Fruit fly (Drosophila melanogaster): ENCODE measurements around the gene chinmo.
A peak's percentile ranks its signal among the peaks of the same experiment; 100 is the strongest.

chinmo gene

dm6 chr2L:1632730-1633172, 18.3 kb upstream of the chinmo start (continued):
- TF ChIP-seq ab (GFP tag; optimal IDR thresholded peaks at IDR 0.05) (peak; percentile 89), CG30431 (GFP tag; optimal IDR thresholded peaks at IDR 0.05) (peak; percentile 82), CG4617 (GFP tag; optimal IDR thresholded peaks at IDR 0.05; ENCODE audit: borderline replicate concordance) (peak; percentile 93), chinmo (GFP tag; IDR thresholded peaks at IDR 0.05; ENCODE audit: partially characterized antibody) (peak; percentile 100), Hey (tag; optimal IDR thresholded peaks at IDR 0.05) (peak; percentile 81), CG12071 (GFP tag; optimal IDR thresholded peaks at IDR 0.05) (peak; percentile 90), hth (optimal IDR thresholded peaks at IDR 0.05) (no peak), Myb (GFP tag; optimal IDR thresholded peaks at IDR 0.05) (peak; percentile 90), pho (GFP tag; optimal IDR thresholded peaks at IDR 0.05) (peak; percentile 94), Dp (GFP tag; optimal IDR thresholded peaks at IDR 0.05) (peak; percentile 10), CG6272 (GFP tag; IDR thresholded peaks at IDR 0.05) (peak; percentile 90), Rfx (GFP tag; IDR thresholded peaks at IDR 0.05) (peak; percentile 99), peb (GFP tag; IDR thresholded peaks at IDR 0.05) (peak; percentile 88), dmrt11E (tag; optimal IDR thresholded peaks at IDR 0.05) (no peak), CG13123 (GFP tag; optimal IDR thresholded peaks at IDR 0.05) (peak; percentile 82), Ravus (GFP tag; IDR thresholded peaks at IDR 0.05) (peak; percentile 97), CG16813 (GFP tag; IDR thresholded peaks at IDR 0.05; ENCODE audit: partially characterized antibody) (no peak), CG7839 (tag; optimal IDR thresholded peaks at IDR 0.05) (peak; percentile 98), Eip74EF (GFP tag; optimal IDR thresholded peaks at IDR 0.05) (peak in 1 of 2 experiments; percentile 85), ind (GFP tag; optimal IDR thresholded peaks at IDR 0.05) (peak; percentile 94), Doc2 (GFP tag; IDR thresholded peaks at IDR 0.05) (peak; percentile 97), slp2 (GFP tag; optimal IDR thresholded peaks at IDR 0.05) (peak; percentile 89), CG13424 (tag; optimal IDR thresholded peaks at IDR 0.05) (peak; percentile 97), row (GFP tag; IDR thresholded peaks at IDR 0.05) (peak; percentile 99), ERR (GFP tag; optimal IDR thresholded peaks at IDR 0.05) (peak; percentile 97), wor (GFP tag; IDR thresholded peaks at IDR 0.05) (peak; percentile 86), Usf (GFP tag; optimal IDR thresholded peaks at IDR 0.05) (peak; percentile 86), CG33213 (GFP tag; optimal IDR thresholded peaks at IDR 0.05) (peak; percentile 95), CG4360 (GFP tag; IDR thresholded peaks at IDR 0.05) (peak; percentile 66), ato (GFP tag; IDR thresholded peaks at IDR 0.05; ENCODE audit: partially characterized antibody) (no peak), CG12659 (GFP tag; optimal IDR thresholded peaks at IDR 0.05) (peak; percentile 98), lov (optimal IDR thresholded peaks at IDR 0.05) (no peak), lov (GFP tag; IDR thresholded peaks at IDR 0.05) (peak; percentile 89; the same call in 2 of the 3 replicates), CG10565 (GFP tag; optimal IDR thresholded peaks at IDR 0.05) (peak; percentile 67), H2.0 (GFP tag; IDR thresholded peaks at IDR 0.05) (peak; percentile 98), corto (GFP tag; optimal IDR thresholded peaks at IDR 0.05) (no peak), CG32772 (GFP tag; IDR thresholded peaks at IDR 0.05) (peak; percentile 96), CG32532 (GFP tag; IDR thresholded peaks at IDR 0.05) (peak; percentile 98), CG9797 (GFP tag; optimal IDR thresholded peaks at IDR 0.05) (no peak), Gug (GFP tag; IDR thresholded peaks at IDR 0.05) (peak; percentile 96), CG15269 (tag; optimal IDR thresholded peaks at IDR 0.05) (peak; percentile 98), CG17568 (GFP tag; optimal IDR thresholded peaks at IDR 0.05) (peak; percentile 91), CG8281 (tag; optimal IDR thresholded peaks at IDR 0.05) (peak; percentile 71), Opbp (GFP tag; IDR thresholded peaks at IDR 0.05; ENCODE audit: partially characterized antibody) (no peak), chm (GFP tag; IDR thresholded peaks at IDR 0.05) (peak; percentile 96; the same call in 1 of the 2 replicates), Mad (GFP tag; optimal IDR thresholded peaks at IDR 0.05) (peak; percentile 91), ranshi (GFP tag; IDR thresholded peaks at IDR 0.05) (peak; percentile 98), PHDP (tag; optimal IDR thresholded peaks at IDR 0.05) (peak; percentile 90), sc (optimal IDR thresholded peaks at IDR 0.05) (no peak), sc (GFP tag; optimal IDR thresholded peaks at IDR 0.05) (no peak), CG13287 (GFP tag; IDR thresholded peaks at IDR 0.05; ENCODE audit: partially characterized antibody) (peak; percentile 45; the same call in 1 of the 2 replicates)
